Worm (Caenorhabditis elegans) whole organism, L1 larva: ENCODE measurements around the gene srbc-65.

Experiments used
- ama-1 ChIP-seq: fragments of 150-350 bp; optimal IDR thresholded peaks from 2 replicates; lab custom pipeline; 2014
- dpl-1 ChIP-seq, 3 experiments: fragments of 150-350 bp in 2 of 3; sonication (generic microtip) in 1 of 3; optimal IDR thresholded peaks; 2 replicates each; lab custom pipeline; 2014 to 2017; ENCODE audit warnings: missing biosample characterization in 3 of 3, missing genetic modification characterization in 3 of 3, missing genetic modification reagents in 3 of 3
- egl-27 ChIP-seq, 2 experiments: fragments of 150-350 bp in 1 of 2; sonication (generic microtip); optimal IDR thresholded peaks; 3 replicates each; lab custom pipeline; 2017 to 2018; ENCODE audit warnings: missing biosample characterization in 2 of 2, missing genetic modification characterization in 2 of 2, missing genetic modification reagents in 2 of 2
- elt-3 ChIP-seq, 6 experiments: fragments of 150-350 bp in 1 of 6; sonication (generic microtip); optimal IDR thresholded peaks; 2 replicates each; lab custom pipeline; 2017 to 2018; ENCODE audit warnings: missing biosample characterization in 6 of 6, missing genetic modification characterization in 6 of 6, inconsistent platforms in 1 of 6
- ets-5 ChIP-seq: fragments of 200-800 bp; sonication (Bioruptor generic); IDR thresholded peaks from 2 replicates; pipeline ENCODE4 v1.3.6; 2022; ENCODE audit warnings: missing genetic modification characterization, missing compliant biosample characterization
- fkh-10 ChIP-seq: sonication (generic microtip); optimal IDR thresholded peaks from 2 replicates; lab custom pipeline; 2017; ENCODE audit warnings: missing biosample characterization, missing genetic modification reagents, missing genetic modification characterization
- jun-1 ChIP-seq: fragments of 150-350 bp; optimal IDR thresholded peaks from 2 replicates; lab custom pipeline; 2014; ENCODE audit warnings: missing biosample characterization, missing genetic modification reagents, missing genetic modification characterization
- lin-15B ChIP-seq: fragments of 150-350 bp; sonication (generic microtip); optimal IDR thresholded peaks from 3 replicates; lab custom pipeline; 2014; ENCODE audit warnings: missing biosample characterization, missing genetic modification characterization
- lin-39 ChIP-seq: fragments of 150-350 bp; optimal IDR thresholded peaks from 2 replicates; lab custom pipeline; 2014; ENCODE audit warnings: missing biosample characterization, missing genetic modification reagents, missing genetic modification characterization
- nhr-237 ChIP-seq: fragments of 150-350 bp; optimal IDR thresholded peaks from 2 replicates; lab custom pipeline; 2014; ENCODE audit warnings: missing biosample characterization, missing genetic modification characterization
- snpc-4 ChIP-seq: fragments of 150-350 bp; optimal IDR thresholded peaks from 2 replicates; lab custom pipeline; 2014; ENCODE audit warnings: missing biosample characterization, missing genetic modification characterization
- ztf-4 ChIP-seq: fragments of 150-350 bp; optimal IDR thresholded peaks from 2 replicates; lab custom pipeline; 2014; ENCODE audit warnings: missing biosample characterization, missing genetic modification characterization

DNA sequence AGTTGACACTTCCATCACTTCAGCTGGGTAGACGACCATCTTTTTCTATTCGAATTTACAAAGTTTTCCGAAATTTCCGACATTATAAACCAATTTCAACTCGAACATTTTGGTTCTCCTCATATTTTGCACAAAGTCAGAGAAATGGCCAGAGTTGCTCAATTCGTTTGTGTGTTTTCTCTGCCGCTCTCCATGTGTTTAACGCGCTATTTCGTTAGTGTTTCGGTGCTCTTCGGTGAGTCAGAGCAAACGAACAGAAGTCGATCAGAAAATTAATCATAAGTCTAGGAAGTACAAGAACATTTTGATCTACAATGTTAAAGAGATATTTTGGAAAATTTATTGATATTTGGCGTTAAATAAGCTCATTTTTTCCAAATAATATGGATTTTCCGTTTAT, 42.1 kb upstream of the srbc-65 start, which contains the start of gene srr-3:
- TF ChIP-seq ama-1 (lab: Kevin White, UChicago): no peak
- no peak for TF ChIP-seq elt-3 (tag; optimal IDR thresholded peaks at IDR 0.05; lab: Kevin White, UChicago)
- no peak for TF ChIP-seq lin-39 (tag; lab: Kevin White, UChicago)
- TF ChIP-seq egl-27 (tag; optimal IDR thresholded peaks at IDR 0.05; lab: Kevin White, UChicago): no peak
- TF ChIP-seq ets-5 (GFP tag; lab: Robert Waterston, UW): no peak
- no peak for TF ChIP-seq nhr-237
- TF ChIP-seq fkh-10 (GFP tag; lab: Kevin White, UChicago): no peak
- TF ChIP-seq snpc-4 (tag; lab: Kevin White, UChicago): no peak
- no peak for TF ChIP-seq lin-15B (tag; lab: Kevin White, UChicago)
- no peak for TF ChIP-seq jun-1
- TF ChIP-seq ztf-4: no peak
- TF ChIP-seq dpl-1 (GFP tag; optimal IDR thresholded peaks at IDR 0.05; lab: Kevin White, UChicago): no peak
